Fruit fly (Drosophila melanogaster) whole organism, embryonic: ENCODE data around the gene Tlk.
A peak's percentile ranks its signal among the peaks of the same experiment; 100 is the strongest.

Source experiments
- ATbp ChIP-seq: fragments of 200-800 bp; sonication (Bioruptor generic); optimal IDR thresholded peaks from 2 replicates; lab custom pipeline; 2017; ENCODE audit warnings: missing biosample characterization, mild to moderate bottlenecking, missing genetic modification characterization, missing genetic modification reagents
- BtbVII ChIP-seq: fragments of 200-800 bp; sonication (Bioruptor generic); optimal IDR thresholded peaks from 3 replicates; lab custom pipeline; 2017; ENCODE audit warnings: missing biosample characterization, mild to moderate bottlenecking, missing genetic modification characterization
- C15 ChIP-seq: fragments of 200-800 bp; sonication (Bioruptor generic); IDR thresholded peaks from 3 replicates; pipeline ENCODE4 v1.3.6; 2022; ENCODE audit warnings: missing biosample characterization, missing genetic modification characterization
- CG10543 ChIP-seq: fragments of 200-800 bp; sonication (Bioruptor generic); optimal IDR thresholded peaks from 3 replicates; lab custom pipeline; 2017; ENCODE audit warnings: missing biosample characterization, mild to moderate bottlenecking, missing genetic modification characterization, moderate library complexity
- CG10979 ChIP-seq: fragments of 200-800 bp; sonication (Bioruptor generic); optimal IDR thresholded peaks from 2 replicates; lab custom pipeline; 2018; ENCODE audit warnings: missing biosample characterization, mild to moderate bottlenecking, missing genetic modification characterization, moderate library complexity
- CG15269 ChIP-seq: fragments of 200-800 bp; sonication (Bioruptor generic); optimal IDR thresholded peaks from 2 replicates; lab custom pipeline; 2018; ENCODE audit warnings: missing biosample characterization, mild to moderate bottlenecking, missing genetic modification characterization, moderate library complexity
- CG17186 ChIP-seq: fragments of 200-800 bp; sonication (Bioruptor generic); optimal IDR thresholded peaks from 3 replicates; lab custom pipeline; 2017; ENCODE audit warnings: missing biosample characterization, missing genetic modification reagents, missing genetic modification characterization
- CG2199 ChIP-seq: fragments of 200-800 bp; sonication (Bioruptor generic); IDR thresholded peaks from 3 replicates; pipeline ENCODE4 v1.3.6; 2022; ENCODE audit warnings: missing biosample characterization, missing genetic modification characterization
- CG32532 ChIP-seq: fragments of 200-800 bp; sonication (Bioruptor generic); IDR thresholded peaks from 2 replicates; pipeline ENCODE4 v1.3.6; 2022; ENCODE audit warnings: missing biosample characterization, missing genetic modification characterization
- CG34376 ChIP-seq: fragments of 200-800 bp; sonication (Bioruptor generic); optimal IDR thresholded peaks from 2 replicates; lab custom pipeline; 2018; ENCODE audit warnings: missing biosample characterization, mild to moderate bottlenecking, missing genetic modification characterization
- CG34422 ChIP-seq: fragments of 200-800 bp; sonication (Bioruptor generic); IDR thresholded peaks from 3 replicates; pipeline ENCODE4 v1.3.6; 2022; ENCODE audit warnings: missing biosample characterization, missing genetic modification characterization
- CG3726 ChIP-seq: fragments of 200-800 bp; sonication (Bioruptor generic); IDR thresholded peaks from 3 replicates; pipeline ENCODE4, ENCODE4 v1.3.6; 2022; ENCODE audit warnings: missing biosample characterization, missing genetic modification characterization
- CG3847 ChIP-seq: fragments of 200-800 bp; sonication (Bioruptor generic); IDR thresholded peaks from 2 replicates; pipeline ENCODE4 v1.3.6; 2022; ENCODE audit warnings: missing biosample characterization, missing genetic modification characterization
- CG42726 ChIP-seq: fragments of 200-800 bp; sonication (Bioruptor generic); IDR thresholded peaks from 2 replicates; pipeline ENCODE4 v1.3.6; 2022; ENCODE audit warnings: missing biosample characterization, missing genetic modification characterization; ENCODE audit not compliant: partially characterized antibody
- CG4707 ChIP-seq: fragments of 200-800 bp; sonication (Bioruptor generic); optimal IDR thresholded peaks from 2 replicates; lab custom pipeline; 2018; ENCODE audit warnings: missing biosample characterization, mild to moderate bottlenecking, missing genetic modification characterization, moderate library complexity
- CG6254 ChIP-seq: fragments of 200-800 bp; sonication (Bioruptor generic); optimal IDR thresholded peaks from 3 replicates; lab custom pipeline; 2017; ENCODE audit warnings: mild to moderate bottlenecking, missing biosample characterization, missing genetic modification reagents, missing genetic modification characterization
- CG6272 ChIP-seq: fragments of 200-800 bp; sonication (Bioruptor generic); IDR thresholded peaks from 2 replicates; pipeline ENCODE4 v1.3.6; 2022; ENCODE audit warnings: missing biosample characterization, missing genetic modification characterization
- CG6683 ChIP-seq: fragments of 200-800 bp; sonication (Bioruptor generic); optimal IDR thresholded peaks from 2 replicates; lab custom pipeline; 2017; ENCODE audit warnings: missing biosample characterization, mild to moderate bottlenecking, missing genetic modification characterization, missing genetic modification reagents
- CG6765 ChIP-seq: fragments of 200-800 bp; sonication (Bioruptor generic); optimal IDR thresholded peaks from 3 replicates; lab custom pipeline; 2017; ENCODE audit warnings: missing biosample characterization, mild to moderate bottlenecking, missing genetic modification characterization
- CG7839 ChIP-seq: fragments of 200-800 bp; sonication (Bioruptor generic); optimal IDR thresholded peaks from 3 replicates; lab custom pipeline; 2018; ENCODE audit warnings: missing biosample characterization, mild to moderate bottlenecking, missing genetic modification characterization, moderate library complexity
- CG7963 ChIP-seq: fragments of 200-800 bp; sonication (Bioruptor generic); IDR thresholded peaks from 3 replicates; pipeline ENCODE4 v1.3.6; 2022; ENCODE audit warnings: missing biosample characterization, missing genetic modification characterization; ENCODE audit not compliant: partially characterized antibody
- Doc2 ChIP-seq: fragments of 200-800 bp; sonication (Bioruptor generic); IDR thresholded peaks from 2 replicates; pipeline ENCODE4 v1.3.6; 2022; ENCODE audit warnings: missing biosample characterization, missing genetic modification characterization
- Hey ChIP-seq: fragments of 200-800 bp; sonication (Bioruptor generic); optimal IDR thresholded peaks from 3 replicates; lab custom pipeline; 2018; ENCODE audit warnings: missing biosample characterization, mild to moderate bottlenecking, missing genetic modification characterization
- HmgZ ChIP-seq: fragments of 200-800 bp; sonication (Bioruptor generic); optimal IDR thresholded peaks from 2 replicates; lab custom pipeline; 2018; ENCODE audit warnings: missing biosample characterization, mild to moderate bottlenecking, missing genetic modification characterization
- Ravus ChIP-seq: fragments of 200-800 bp; sonication (Bioruptor generic); IDR thresholded peaks from 2 replicates; pipeline ENCODE4 v1.3.6; 2022; ENCODE audit warnings: missing biosample characterization, missing genetic modification characterization
- Rx ChIP-seq: fragments of 200-800 bp; sonication (Bioruptor generic); IDR thresholded peaks from 2 replicates; pipeline ENCODE4 v1.3.6; 2022; ENCODE audit warnings: missing biosample characterization, missing genetic modification characterization
- Six4 ChIP-seq: fragments of 200-800 bp; sonication (Bioruptor generic); optimal IDR thresholded peaks from 2 replicates; lab custom pipeline; 2016; ENCODE audit warnings: missing biosample characterization, missing genetic modification characterization
- Sox102F ChIP-seq: fragments of 200-800 bp; sonication (Bioruptor generic); optimal IDR thresholded peaks from 2 replicates; lab custom pipeline; 2018; ENCODE audit warnings: missing biosample characterization, mild to moderate bottlenecking, missing genetic modification characterization, moderate library complexity
- aop ChIP-seq: fragments of 200-800 bp; sonication (Bioruptor generic); IDR thresholded peaks from 2 replicates; pipeline ENCODE4 v1.3.6; 2022; ENCODE audit warnings: missing biosample characterization, missing genetic modification characterization
- ara ChIP-seq: fragments of 200-800 bp; sonication (Bioruptor generic); IDR thresholded peaks from 2 replicates; pipeline ENCODE4 v1.3.6; 2022; ENCODE audit warnings: missing biosample characterization, missing genetic modification characterization
- caup ChIP-seq: fragments of 200-800 bp; sonication (Bioruptor generic); optimal IDR thresholded peaks from 3 replicates; lab custom pipeline; 2017; ENCODE audit warnings: missing biosample characterization, mild to moderate bottlenecking, missing genetic modification characterization, moderate library complexity; ENCODE audit not compliant: severe bottlenecking
- chm ChIP-seq: fragments of 200-800 bp; sonication (Bioruptor generic); IDR thresholded peaks from 2 replicates; pipeline ENCODE4 v1.3.6; 2022; ENCODE audit warnings: missing biosample characterization, missing genetic modification characterization
- ci ChIP-seq: fragments of 200-800 bp; sonication (Bioruptor generic); IDR thresholded peaks from 3 replicates; pipeline ENCODE4 v1.3.6; 2022; ENCODE audit warnings: missing biosample characterization, missing genetic modification characterization
- croc ChIP-seq: fragments of 200-800 bp; sonication (Bioruptor generic); conservative IDR thresholded peaks from 3 replicates; pipeline ENCODE4 v1.3.6; 2022; ENCODE audit warnings: missing biosample characterization, missing genetic modification characterization
- dan ChIP-seq: fragments of 200-800 bp; sonication (Bioruptor generic); IDR thresholded peaks from 2 replicates; pipeline ENCODE4 v1.3.6; 2022; ENCODE audit warnings: missing biosample characterization, missing genetic modification characterization
- disco-r ChIP-seq: fragments of 200-800 bp; sonication (Bioruptor generic); optimal IDR thresholded peaks from 2 replicates; lab custom pipeline; 2016; ENCODE audit warnings: missing biosample characterization, missing genetic modification characterization
- dmrt99B ChIP-seq: fragments of 200-800 bp; sonication (Bioruptor generic); optimal IDR thresholded peaks from 2 replicates; lab custom pipeline; 2018; ENCODE audit warnings: missing biosample characterization, mild to moderate bottlenecking, missing genetic modification characterization, moderate library complexity
- exex ChIP-seq: fragments of 200-800 bp; sonication (Bioruptor generic); optimal IDR thresholded peaks from 4 replicates; lab custom pipeline; 2018; ENCODE audit warnings: missing biosample characterization, mild to moderate bottlenecking, missing genetic modification characterization, moderate library complexity
- fd96Cb ChIP-seq: fragments of 200-800 bp; sonication (Bioruptor generic); optimal IDR thresholded peaks from 2 replicates; lab custom pipeline; 2018; ENCODE audit warnings: missing biosample characterization, mild to moderate bottlenecking, missing genetic modification characterization, moderate library complexity
- fru ChIP-seq: fragments of >200 bp; optimal IDR thresholded peaks from 2 replicates; lab custom pipeline; 2017
- ken ChIP-seq: fragments of 200-800 bp; sonication (Bioruptor generic); IDR thresholded peaks from 3 replicates; pipeline ENCODE4 v1.3.6; 2022; ENCODE audit warnings: missing biosample characterization, missing genetic modification characterization
- pan ChIP-seq, 4 experiments: fragments of >200 bp in 3 of 4; fragments of 200-800 bp in 1 of 4; sonication (Bioruptor generic) in 1 of 4; optimal IDR thresholded peaks in 3 of 4; IDR thresholded peaks in 1 of 4; 2 replicates each; pipeline versions ENCODE4 v1.3.6 to Lab custom; 2017 to 2022; ENCODE audit warnings: missing biosample characterization in 2 of 4, missing genetic modification characterization in 2 of 4, mixed read lengths in 1 of 4
- pum ChIP-seq: fragments of 200-800 bp; sonication (Bioruptor generic); optimal IDR thresholded peaks from 2 replicates; lab custom pipeline; 2016; ENCODE audit warnings: missing biosample characterization, missing genetic modification characterization
- repo ChIP-seq: fragments of 200-800 bp; sonication (Bioruptor generic); optimal IDR thresholded peaks from 2 replicates; lab custom pipeline; 2016; ENCODE audit warnings: missing biosample characterization, missing genetic modification characterization
- run ChIP-seq: fragments of 200-800 bp; sonication (Bioruptor generic); optimal IDR thresholded peaks from 3 replicates; lab custom pipeline; 2018; ENCODE audit warnings: missing biosample characterization, mild to moderate bottlenecking, missing genetic modification characterization
- sd ChIP-seq: fragments of 200-800 bp; sonication (Bioruptor generic); optimal IDR thresholded peaks from 3 replicates; lab custom pipeline; 2018; ENCODE audit warnings: missing biosample characterization, mild to moderate bottlenecking, missing genetic modification characterization, moderate library complexity
- shn ChIP-seq: fragments of 200-800 bp; sonication (Bioruptor generic); optimal IDR thresholded peaks from 3 replicates; lab custom pipeline; 2016; ENCODE audit warnings: missing biosample characterization, missing genetic modification characterization
- sr ChIP-seq: fragments of 200-800 bp; sonication (Bioruptor generic); IDR thresholded peaks from 3 replicates; pipeline ENCODE4 v1.3.6; 2022; ENCODE audit warnings: missing biosample characterization, missing genetic modification characterization
- stwl ChIP-seq: fragments of 200-800 bp; sonication (Bioruptor generic); optimal IDR thresholded peaks from 3 replicates; lab custom pipeline; 2018; ENCODE audit warnings: missing biosample characterization, mild to moderate bottlenecking, missing genetic modification characterization, moderate library complexity
- vfl ChIP-seq: fragments of 200-800 bp; sonication (Bioruptor generic); optimal IDR thresholded peaks from 2 replicates; lab custom pipeline; 2016; ENCODE audit warnings: missing biosample characterization, missing genetic modification characterization

Gene Tlk

DNA sequence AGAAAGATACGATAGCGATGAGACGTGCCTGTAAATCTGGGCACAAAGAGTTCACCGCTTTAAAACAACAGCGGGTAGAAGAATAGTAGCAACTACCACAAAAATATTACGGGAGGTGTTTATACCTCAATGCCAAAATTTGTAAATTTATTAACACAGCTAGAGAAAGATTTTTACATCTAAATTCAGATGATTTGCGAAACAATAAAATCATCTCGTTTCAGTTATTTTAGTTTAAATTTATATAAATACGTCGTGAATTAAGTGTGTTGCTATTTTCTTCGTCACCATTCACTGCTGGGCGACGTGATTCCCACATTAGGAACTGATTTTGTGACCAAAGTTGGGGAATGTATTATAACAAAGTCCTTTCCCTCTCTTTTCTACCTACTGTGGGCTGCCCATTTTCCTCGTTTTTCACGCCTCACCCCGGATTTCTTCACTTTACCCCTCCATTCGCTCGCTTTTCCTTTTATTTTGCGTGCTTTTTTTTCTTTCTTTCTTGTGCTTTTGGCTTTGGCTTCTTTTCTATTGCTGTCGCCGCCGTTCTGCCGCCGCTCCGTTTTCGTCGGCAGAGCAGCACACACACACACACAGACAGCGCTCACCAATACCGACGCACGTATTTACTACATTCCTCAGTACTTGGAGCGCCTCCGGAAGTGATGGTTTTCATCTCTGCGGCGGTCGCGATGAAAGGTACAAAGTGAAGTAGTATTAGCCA, 19.5 kb downstream of the Tlk start (continued):
- TF ChIP-seq CG34422: no peak
- no peak for TF ChIP-seq CG7963 (GFP tag; lab: Robert Waterston, UW)
- TF ChIP-seq dmrt99B: peak; percentile 48
- no peak for TF ChIP-seq croc (GFP tag; lab: Robert Waterston, UW)
- no peak for TF ChIP-seq Rx (GFP tag; lab: Robert Waterston, UW)
- TF ChIP-seq Hey (tag; lab: Kevin White, UChicago): no peak
- TF ChIP-seq dan: no peak
- no peak for TF ChIP-seq CG6765 (GFP tag; lab: Kevin White, UChicago)
- TF ChIP-seq ara (GFP tag; lab: Robert Waterston, UW): no peak
- TF ChIP-seq CG6272 (GFP tag; lab: Robert Waterston, UW): no peak
- TF ChIP-seq CG10543 (GFP tag; lab: Kevin White, UChicago): no peak
- no peak for TF ChIP-seq CG6683
- no peak for TF ChIP-seq CG3726 (GFP tag; lab: Robert Waterston, UW)
- TF ChIP-seq CG3847 (GFP tag; lab: Robert Waterston, UW): no peak
- peak; percentile 12 for TF ChIP-seq ATbp
- no peak for TF ChIP-seq vfl (GFP tag; lab: Kevin White, UChicago)
- TF ChIP-seq caup (GFP tag; lab: Kevin White, UChicago): no peak
- no peak for TF ChIP-seq ken (GFP tag; lab: Robert Waterston, UW)
- no peak for TF ChIP-seq CG32532
- no peak for TF ChIP-seq CG17186 (GFP tag; lab: Kevin White, UChicago)
- no peak for TF ChIP-seq repo (GFP tag; lab: Kevin White, UChicago)
- peak; percentile 21 for TF ChIP-seq fd96Cb (tag; lab: Kevin White, UChicago)
- peak; percentile 21 for TF ChIP-seq CG15269 (tag; lab: Kevin White, UChicago)
- TF ChIP-seq Ravus (GFP tag; lab: Robert Waterston, UW): no peak
- peak; percentile 31 for TF ChIP-seq CG7839 (tag; lab: Kevin White, UChicago)
- TF ChIP-seq pum (GFP tag; lab: Kevin White, UChicago): no peak
- no peak for TF ChIP-seq C15
- TF ChIP-seq ci: no peak
- no peak for TF ChIP-seq sr (GFP tag; lab: Robert Waterston, UW)
- TF ChIP-seq sd (tag; lab: Kevin White, UChicago): peak; percentile 85
- no peak for TF ChIP-seq HmgZ (tag; lab: Kevin White, UChicago)
- TF ChIP-seq Sox102F: peak; percentile 18
- TF ChIP-seq disco-r (GFP tag; lab: Kevin White, UChicago): no peak
- TF ChIP-seq CG10979 (tag; lab: Kevin White, UChicago): peak; percentile 31
- TF ChIP-seq CG34376: no peak
- no peak for TF ChIP-seq aop (GFP tag; lab: Robert Waterston, UW)
- no peak for TF ChIP-seq shn
- TF ChIP-seq pan (optimal IDR thresholded peaks at IDR 0.05; lab: Kevin White, UChicago): no peak
- peak in 1 of 2 experiments; percentile 8 for TF ChIP-seq pan (GFP tag; optimal IDR thresholded peaks at IDR 0.05 in 1 of 2, IDR thresholded peaks at IDR 0.05 in 1 of 2)
- TF ChIP-seq stwl: no peak
- TF ChIP-seq CG2199: no peak
- no peak for TF ChIP-seq exex (tag; lab: Kevin White, UChicago)
- no peak for TF ChIP-seq chm
- TF ChIP-seq CG6254 (GFP tag; lab: Kevin White, UChicago): no peak
- TF ChIP-seq BtbVII: peak; percentile 42
- no peak for TF ChIP-seq Doc2
- TF ChIP-seq fru (lab: Kevin White, UChicago): no peak
- TF ChIP-seq CG42726 (GFP tag; lab: Robert Waterston, UW): no peak
- TF ChIP-seq CG4707 (GFP tag; lab: Kevin White, UChicago): no peak
- TF ChIP-seq Six4: no peak
- TF ChIP-seq run (tag; lab: Kevin White, UChicago): no peak
